Worm (Caenorhabditis elegans) whole organism, L4/young adult: ENCODE results near the gene M162.15.

Experiments used
- W03F9.2 ChIP-seq: fragments of 150-350 bp; optimal IDR thresholded peaks from 2 replicates; lab custom pipeline; 2014; ENCODE audit warnings: missing biosample characterization, missing genetic modification characterization
- dao-5 ChIP-seq: sonication (generic microtip); optimal IDR thresholded peaks from 2 replicates; lab custom pipeline; 2016; ENCODE audit warnings: missing genotype, missing genetic modification characterization, moderate library complexity, missing compliant biosample characterization
- him-1 ChIP-seq: sonication (generic microtip); optimal IDR thresholded peaks from 2 replicates; lab custom pipeline; 2016; ENCODE audit warnings: missing genotype, missing genetic modification reagents, missing genetic modification characterization, missing compliant biosample characterization

M162.15 gene

DNA sequence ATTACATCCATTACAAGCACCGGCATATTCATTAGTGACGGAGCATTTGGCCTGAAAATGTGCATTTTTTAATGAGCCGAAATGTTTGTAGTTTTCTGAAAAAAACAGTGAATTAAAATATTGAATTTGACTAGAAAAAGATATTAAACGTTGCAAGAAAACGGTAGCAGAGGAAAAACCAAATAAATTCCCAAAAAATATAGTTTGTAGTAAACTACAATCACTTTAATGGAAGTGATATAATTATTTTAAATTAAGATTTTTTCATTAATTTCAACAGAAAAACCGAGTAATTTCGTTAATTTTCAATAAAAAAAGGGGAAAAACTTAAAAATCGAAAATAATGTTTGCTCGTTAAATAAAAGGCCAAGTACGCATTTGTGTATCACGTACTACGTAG is at the start of gene M162.15:
Gene M162.15, minus strand, starts transcription at position 101 of the 400 bp plus-strand sequence.
- TF ChIP-seq him-1 (tag; lab: Kevin White, UChicago) (no peak), W03F9.2 (tag; lab: Kevin White, UChicago) (no peak), dao-5 (tag; lab: Kevin White, UChicago) (no peak)

- TF ChIP-seq him-1 (tag; lab: Kevin White, UChicago): no peak
- TF ChIP-seq W03F9.2 (tag; lab: Kevin White, UChicago): no peak
These were observed 48.6 kb upstream of the M162.15 start for ce11 chrV:19820178-19820577.

- TF ChIP-seq him-1 (tag; lab: Kevin White, UChicago): no peak
- TF ChIP-seq W03F9.2 (tag; lab: Kevin White, UChicago): no peak
- TF ChIP-seq dao-5 (tag; lab: Kevin White, UChicago): no peak
These were observed 43.3 kb upstream of the M162.15 start, which contains the start of gene daf-28 for ce11 chrV:19814833-19815232. daf-28 (plus strand) TSS chrV:19815133.

- TF ChIP-seq dao-5 (tag; lab: Kevin White, UChicago) (no peak), W03F9.2 (tag; lab: Kevin White, UChicago) (no peak)
These were observed 34.0 kb upstream of the M162.15 start for ce11 chrV:19805548-19805947.

ce11 chrV:19802797-19803196 is 31.2 kb upstream of the M162.15 start:
- TF ChIP-seq him-1 (tag; lab: Kevin White, UChicago): no peak
- no peak for TF ChIP-seq W03F9.2 (tag; lab: Kevin White, UChicago)
- no peak for TF ChIP-seq dao-5 (tag; lab: Kevin White, UChicago)

DNA sequence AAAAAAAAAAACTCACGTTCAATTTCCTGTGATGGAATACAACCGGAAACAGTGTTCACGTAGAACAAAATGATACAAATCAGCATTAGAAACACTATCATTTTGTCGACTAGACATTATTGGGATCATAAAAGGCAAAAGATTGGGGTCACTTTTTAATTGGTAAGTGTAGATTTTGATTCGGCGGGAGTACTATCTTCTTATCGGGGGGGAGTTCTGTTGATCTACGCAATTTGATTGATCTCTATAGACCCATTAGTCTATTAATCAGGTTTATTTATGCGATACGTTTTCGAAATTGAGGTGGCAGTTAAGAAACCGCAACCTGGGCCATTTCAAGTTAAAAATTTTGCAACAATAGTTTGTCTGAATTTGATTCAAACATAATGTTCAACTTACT is 29.5 kb upstream of the M162.15 start, which contains the start of gene Y116F11B.2:
Gene Y116F11B.2, minus strand, starts transcription at position 101 of the 400 bp plus-strand sequence.
- TF ChIP-seq W03F9.2 (tag; lab: Kevin White, UChicago) (no peak), him-1 (tag; lab: Kevin White, UChicago) (no peak), dao-5 (tag; lab: Kevin White, UChicago) (no peak)

- TF ChIP-seq W03F9.2 (tag; lab: Kevin White, UChicago) (no peak), dao-5 (tag; lab: Kevin White, UChicago) (no peak), him-1 (tag; lab: Kevin White, UChicago) (no peak)
These were observed 23.4 kb upstream of the M162.15 start, which contains the start of gene M162.7 for ce11 chrV:19794931-19795330. M162.7 (minus strand) TSS chrV:19795031.

ce11 chrV:19790248-19790647 is 18.7 kb upstream of the M162.15 start:
- TF ChIP-seq him-1 (tag; lab: Kevin White, UChicago): no peak
- TF ChIP-seq W03F9.2 (tag; lab: Kevin White, UChicago): no peak
- no peak for TF ChIP-seq dao-5 (tag; lab: Kevin White, UChicago)

- TF ChIP-seq W03F9.2 (tag; lab: Kevin White, UChicago): no peak
- no peak for TF ChIP-seq dao-5 (tag; lab: Kevin White, UChicago)
- TF ChIP-seq him-1 (tag; lab: Kevin White, UChicago): no peak
These were observed 16.8 kb upstream of the M162.15 start, which contains the start of gene clec-258 for ce11 chrV:19788360-19788759. clec-258 (plus strand) TSS chrV:19788440.

- no peak for TF ChIP-seq him-1 (tag; lab: Kevin White, UChicago)
- no peak for TF ChIP-seq W03F9.2 (tag; lab: Kevin White, UChicago)
- no peak for TF ChIP-seq dao-5 (tag; lab: Kevin White, UChicago)
These were observed 12.3 kb upstream of the M162.15 start, which contains the start of gene srt-45 for ce11 chrV:19783829-19784228. srt-45 (plus strand) TSS chrV:19784129.

DNA sequence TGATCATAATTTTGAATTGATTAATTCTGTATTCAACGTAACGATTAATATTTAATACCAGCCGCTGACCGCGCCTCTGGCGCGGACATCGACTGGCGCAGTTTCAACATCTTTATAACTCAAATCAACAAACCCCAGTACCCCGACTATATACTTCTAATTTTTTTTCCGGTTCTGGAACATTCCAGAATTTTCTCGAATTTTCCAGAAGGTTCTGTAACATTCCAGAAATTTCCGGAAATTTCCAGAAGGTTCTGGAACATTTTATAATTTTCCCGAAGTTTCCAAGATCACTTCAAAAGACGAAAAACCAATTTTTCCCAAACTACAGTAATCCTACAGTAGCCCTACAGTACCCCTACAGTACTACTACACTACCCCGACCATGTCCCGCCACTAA is 7.7 kb upstream of the M162.15 start:
- TF ChIP-seq W03F9.2 (tag; lab: Kevin White, UChicago) (no peak), him-1 (tag; lab: Kevin White, UChicago) (no peak), dao-5 (tag; lab: Kevin White, UChicago) (no peak)

DNA sequence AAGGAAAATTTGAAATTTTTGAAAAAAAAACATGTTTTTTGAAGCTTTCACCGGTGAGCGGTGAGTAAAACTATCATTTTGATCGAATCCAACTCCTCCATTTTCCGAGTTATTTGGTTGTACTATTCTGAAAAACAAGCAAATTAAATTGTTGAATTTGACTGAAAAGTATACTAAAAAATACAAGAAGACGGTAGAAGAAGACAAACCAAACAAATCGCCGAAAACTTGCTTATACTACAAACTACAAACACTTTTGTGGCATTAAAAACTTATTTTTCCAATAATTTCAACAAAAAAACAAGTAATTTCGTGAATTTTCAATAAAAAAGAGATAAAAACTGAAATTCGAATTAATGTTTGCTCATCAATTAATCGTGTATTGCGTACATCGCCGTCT is 7.0 kb upstream of the M162.15 start, which contains the start of gene fbxa-194:
Gene fbxa-194, minus strand, starts transcription at position 101 of the 400 bp plus-strand sequence.
- TF ChIP-seq W03F9.2 (tag; lab: Kevin White, UChicago): no peak
- TF ChIP-seq him-1 (tag; lab: Kevin White, UChicago): no peak
- no peak for TF ChIP-seq dao-5 (tag; lab: Kevin White, UChicago)

DNA sequence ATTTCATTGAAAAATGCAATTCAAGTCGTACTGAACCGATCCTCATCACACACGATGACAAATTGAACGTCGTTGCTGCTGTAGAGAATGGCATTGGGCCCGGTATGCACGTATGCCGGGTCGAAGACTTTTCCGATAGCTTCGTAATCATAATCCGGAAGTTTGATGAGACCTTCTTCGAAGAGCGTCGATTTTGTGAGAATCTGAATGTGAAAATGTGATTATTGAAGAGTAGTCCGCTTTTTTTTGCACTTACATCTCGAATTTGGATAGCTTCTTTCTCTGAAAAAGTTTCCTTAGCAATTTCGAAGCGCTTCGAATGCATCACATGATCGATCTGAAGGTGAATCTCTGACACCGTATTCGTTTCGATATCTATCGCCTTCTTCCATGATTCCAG is 5.7 kb upstream of the M162.15 start, which contains the start of gene fbxa-118:
Gene fbxa-118, minus strand, starts transcription at position 101 of the 400 bp plus-strand sequence.
- no peak for TF ChIP-seq dao-5 (tag; lab: Kevin White, UChicago)
- no peak for TF ChIP-seq W03F9.2 (tag; lab: Kevin White, UChicago)
- no peak for TF ChIP-seq him-1 (tag; lab: Kevin White, UChicago)

DNA sequence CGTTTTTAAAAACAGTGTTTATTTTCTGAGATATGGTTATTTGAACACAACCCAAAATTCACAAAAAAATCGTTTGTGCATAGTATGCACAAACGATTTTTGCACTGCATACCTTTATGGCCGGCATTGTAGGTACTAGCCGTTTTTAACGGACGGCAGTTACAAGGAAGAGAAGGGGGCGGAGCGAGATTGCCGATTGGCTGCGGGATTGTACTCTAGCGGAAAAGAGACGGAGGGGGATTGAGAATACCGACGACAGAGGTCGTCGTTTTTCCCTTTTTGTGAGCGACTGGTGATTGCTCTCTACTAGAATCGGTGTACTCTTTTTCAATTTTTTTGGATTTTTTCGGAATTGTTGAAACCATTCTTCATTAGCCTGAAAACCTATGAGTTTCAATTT is 3.8 kb downstream of the M162.15 start:
- no peak for TF ChIP-seq W03F9.2 (tag; lab: Kevin White, UChicago)
- no peak for TF ChIP-seq him-1 (tag; lab: Kevin White, UChicago)
- no peak for TF ChIP-seq dao-5 (tag; lab: Kevin White, UChicago)
